Fruit fly (Drosophila melanogaster) whole organism, prepupa: ENCODE results near the gene spen.

Experiments used
- Blimp-1 ChIP-seq: fragments of 200-800 bp; sonication (Bioruptor generic); optimal IDR thresholded peaks from 3 replicates; lab custom pipeline; 2017; ENCODE audit warnings: missing biosample characterization, missing genetic modification characterization, mild to moderate bottlenecking, moderate library complexity, missing genetic modification reagents
- CG10631 ChIP-seq: fragments of 200-800 bp; sonication (Bioruptor generic); optimal IDR thresholded peaks from 2 replicates; lab custom pipeline; 2016; ENCODE audit warnings: missing biosample characterization, missing genetic modification characterization
- CG10669 ChIP-seq: fragments of 200-800 bp; sonication (Bioruptor generic); optimal IDR thresholded peaks from 3 replicates; lab custom pipeline; 2018; ENCODE audit warnings: missing biosample characterization, mild to moderate bottlenecking, missing genetic modification characterization, moderate library complexity
- CG11762 ChIP-seq: fragments of 200-800 bp; sonication (Bioruptor generic); optimal IDR thresholded peaks from 3 replicates; lab custom pipeline; 2016; ENCODE audit warnings: missing biosample characterization, missing genetic modification characterization; ENCODE audit not compliant: insufficient read depth
- CG11902 ChIP-seq: fragments of 200-800 bp; sonication (Bioruptor generic); optimal IDR thresholded peaks from 3 replicates; lab custom pipeline; 2016; ENCODE audit warnings: missing biosample characterization, missing genetic modification characterization
- CG15336 ChIP-seq: fragments of 200-800 bp; sonication (Bioruptor generic); IDR thresholded peaks from 2 replicates; pipeline ENCODE4 v1.3.6; 2022; ENCODE audit warnings: missing biosample characterization, missing genetic modification characterization
- CG16779 ChIP-seq: fragments of 200-800 bp; sonication (Bioruptor generic); optimal IDR thresholded peaks from 3 replicates; lab custom pipeline; 2017; ENCODE audit warnings: missing biosample characterization, mild to moderate bottlenecking, missing genetic modification characterization
- CG3032 ChIP-seq: fragments of 200-800 bp; optimal IDR thresholded peaks from 2 replicates; lab custom pipeline; 2019; ENCODE audit warnings: missing biosample characterization, mild to moderate bottlenecking, missing genetic modification characterization, moderate library complexity
- CG32006 ChIP-seq: fragments of 200-800 bp; sonication (Bioruptor generic); optimal IDR thresholded peaks from 3 replicates; lab custom pipeline; 2017; ENCODE audit warnings: missing biosample characterization, mild to moderate bottlenecking, missing genetic modification characterization
- CG3919 ChIP-seq: fragments of 200-800 bp; sonication (Bioruptor generic); optimal IDR thresholded peaks from 3 replicates; lab custom pipeline; 2016; ENCODE audit warnings: missing biosample characterization, missing genetic modification characterization
- CG4318 ChIP-seq: fragments of 200-800 bp; sonication (Bioruptor generic); optimal IDR thresholded peaks from 3 replicates; lab custom pipeline; 2017; ENCODE audit warnings: missing biosample characterization, mild to moderate bottlenecking, missing genetic modification characterization
- CG6276 ChIP-seq: fragments of 200-800 bp; sonication (Bioruptor generic); optimal IDR thresholded peaks from 2 replicates; lab custom pipeline; 2017; ENCODE audit warnings: missing biosample characterization, mild to moderate bottlenecking, missing genetic modification characterization
- CG6792 ChIP-seq: fragments of 200-800 bp; sonication (Bioruptor generic); optimal IDR thresholded peaks from 3 replicates; lab custom pipeline; 2016; ENCODE audit warnings: missing biosample characterization, missing genetic modification characterization
- CG6808 ChIP-seq: fragments of 200-800 bp; sonication (Bioruptor generic); optimal IDR thresholded peaks from 3 replicates; lab custom pipeline; 2017; ENCODE audit warnings: missing biosample characterization, missing genetic modification characterization, mild to moderate bottlenecking, moderate library complexity, missing genetic modification reagents
- CG6854 ChIP-seq: fragments of 200-800 bp; sonication (Bioruptor generic); optimal IDR thresholded peaks from 2 replicates; lab custom pipeline; 2017; ENCODE audit warnings: missing biosample characterization, mild to moderate bottlenecking, missing genetic modification characterization
- CG8119 ChIP-seq: fragments of 200-800 bp; sonication (Bioruptor generic); IDR thresholded peaks from 3 replicates; pipeline ENCODE4 v1.3.6; 2022; ENCODE audit warnings: missing biosample characterization, missing genetic modification characterization
- CG8319 ChIP-seq: fragments of 200-800 bp; sonication (Bioruptor generic); optimal IDR thresholded peaks from 3 replicates; lab custom pipeline; 2016; ENCODE audit warnings: missing biosample characterization, missing genetic modification characterization
- CG9139 ChIP-seq: fragments of 200-800 bp; sonication (Bioruptor generic); optimal IDR thresholded peaks from 3 replicates; lab custom pipeline; 2017; ENCODE audit warnings: missing biosample characterization, mild to moderate bottlenecking, missing genetic modification characterization
- Eip75B ChIP-seq: fragments of 200-800 bp; sonication (Bioruptor generic); optimal IDR thresholded peaks from 3 replicates; lab custom pipeline; 2016; ENCODE audit warnings: missing biosample characterization, missing genetic modification characterization
- Eip78C ChIP-seq: fragments of 200-800 bp; sonication (Bioruptor generic); peaks from one replicate; lab custom pipeline; 2016; ENCODE audit warnings: missing biosample characterization, missing genetic modification characterization
- Eip93F ChIP-seq: fragments of 200-800 bp; sonication (Bioruptor generic); optimal IDR thresholded peaks from 2 replicates; lab custom pipeline; 2016; ENCODE audit warnings: missing biosample characterization, mild to moderate bottlenecking, missing genetic modification characterization
- Ets21C ChIP-seq: fragments of 200-800 bp; sonication (Bioruptor generic); optimal IDR thresholded peaks from 3 replicates; lab custom pipeline; 2016; ENCODE audit warnings: missing biosample characterization, missing genetic modification characterization
- Hr39 ChIP-seq: fragments of 200-800 bp; sonication (Bioruptor generic); optimal IDR thresholded peaks from 2 replicates; lab custom pipeline; 2016; ENCODE audit warnings: missing biosample characterization, missing genetic modification characterization
- Lpt ChIP-seq: fragments of 200-800 bp; sonication (Bioruptor generic); optimal IDR thresholded peaks from 3 replicates; lab custom pipeline; 2016; ENCODE audit warnings: missing biosample characterization, missing genetic modification characterization
- Met ChIP-seq: fragments of 200-800 bp; sonication (Bioruptor generic); optimal IDR thresholded peaks from 3 replicates; lab custom pipeline; 2016; ENCODE audit warnings: missing biosample characterization, missing genetic modification characterization
- Smox ChIP-seq: fragments of 200-800 bp; sonication (Bioruptor generic); optimal IDR thresholded peaks from 3 replicates; lab custom pipeline; 2016; ENCODE audit warnings: missing biosample characterization, missing genetic modification characterization
- Sox102F ChIP-seq: fragments of 200-800 bp; sonication (Bioruptor generic); optimal IDR thresholded peaks from 2 replicates; lab custom pipeline; 2016; ENCODE audit warnings: missing biosample characterization, mild to moderate bottlenecking, missing genetic modification characterization
- Sox15 ChIP-seq: fragments of 200-800 bp; sonication (Bioruptor generic); optimal IDR thresholded peaks from 3 replicates; lab custom pipeline; 2016; ENCODE audit warnings: missing biosample characterization, missing genetic modification characterization
- achi ChIP-seq: fragments of 200-800 bp; sonication (Bioruptor generic); optimal IDR thresholded peaks from 3 replicates; lab custom pipeline; 2016; ENCODE audit warnings: missing biosample characterization, missing genetic modification characterization
- acj6 ChIP-seq: fragments of 200-800 bp; sonication (Bioruptor generic); optimal IDR thresholded peaks from 3 replicates; lab custom pipeline; 2016; ENCODE audit warnings: missing biosample characterization, missing genetic modification characterization
- cyc ChIP-seq: fragments of 200-800 bp; sonication (Bioruptor generic); optimal IDR thresholded peaks from 3 replicates; lab custom pipeline; 2016; ENCODE audit warnings: missing biosample characterization, missing genetic modification characterization
- dac ChIP-seq: fragments of 200-800 bp; sonication (Bioruptor generic); optimal IDR thresholded peaks from 2 replicates; lab custom pipeline; 2017; ENCODE audit warnings: missing biosample characterization, mild to moderate bottlenecking, missing genetic modification characterization
- dsx ChIP-seq: fragments of 200-800 bp; optimal IDR thresholded peaks from 3 replicates; lab custom pipeline; 2019; ENCODE audit warnings: missing biosample characterization, mild to moderate bottlenecking, missing genetic modification characterization, moderate library complexity; ENCODE audit not compliant: poor library complexity, severe bottlenecking
- eg ChIP-seq: fragments of 200-800 bp; sonication (Bioruptor generic); IDR thresholded peaks from 3 replicates; pipeline ENCODE4 v1.3.6; 2022; ENCODE audit warnings: missing biosample characterization, missing genetic modification characterization
- fd85E ChIP-seq: fragments of 200-800 bp; sonication (Bioruptor generic); optimal IDR thresholded peaks from 3 replicates; lab custom pipeline; 2016; ENCODE audit warnings: missing biosample characterization, missing genetic modification characterization
- fkh ChIP-seq: fragments of 200-800 bp; sonication (Bioruptor generic); optimal IDR thresholded peaks from 3 replicates; lab custom pipeline; 2017; ENCODE audit warnings: missing biosample characterization, mild to moderate bottlenecking, missing genetic modification characterization, moderate library complexity
- net ChIP-seq: fragments of 200-800 bp; sonication (Bioruptor generic); optimal IDR thresholded peaks from 3 replicates; lab custom pipeline; 2016; ENCODE audit warnings: missing biosample characterization, missing genetic modification characterization
- pdm3 ChIP-seq: fragments of 200-800 bp; sonication (Bioruptor generic); optimal IDR thresholded peaks from 3 replicates; lab custom pipeline; 2016; ENCODE audit warnings: missing biosample characterization, missing genetic modification characterization
- salr ChIP-seq, 2 experiments: fragments of 200-800 bp; sonication (Bioruptor generic); optimal IDR thresholded peaks; 3 replicates each; lab custom pipeline; 2016 to 2018; ENCODE audit warnings: missing biosample characterization in 2 of 2, missing genetic modification characterization in 2 of 2, mild to moderate bottlenecking in 1 of 2
- ss ChIP-seq, 2 experiments: fragments of 200-800 bp; sonication (Bioruptor generic); optimal IDR thresholded peaks; 2 replicates in 1 of 2; 3 replicates in 1 of 2; lab custom pipeline; 2017 to 2018; ENCODE audit warnings: mild to moderate bottlenecking in 2 of 2, missing biosample characterization in 2 of 2, missing genetic modification characterization in 2 of 2, moderate library complexity in 1 of 2
- svp ChIP-seq: fragments of 200-800 bp; sonication (Bioruptor generic); peaks from one replicate; lab custom pipeline; 2016; ENCODE audit warnings: missing biosample characterization, missing genetic modification characterization
- vri ChIP-seq: fragments of 200-800 bp; sonication (Bioruptor generic); optimal IDR thresholded peaks from 3 replicates; lab custom pipeline; 2016; ENCODE audit warnings: missing biosample characterization, mild to moderate bottlenecking, missing genetic modification characterization

Gene spen

DNA sequence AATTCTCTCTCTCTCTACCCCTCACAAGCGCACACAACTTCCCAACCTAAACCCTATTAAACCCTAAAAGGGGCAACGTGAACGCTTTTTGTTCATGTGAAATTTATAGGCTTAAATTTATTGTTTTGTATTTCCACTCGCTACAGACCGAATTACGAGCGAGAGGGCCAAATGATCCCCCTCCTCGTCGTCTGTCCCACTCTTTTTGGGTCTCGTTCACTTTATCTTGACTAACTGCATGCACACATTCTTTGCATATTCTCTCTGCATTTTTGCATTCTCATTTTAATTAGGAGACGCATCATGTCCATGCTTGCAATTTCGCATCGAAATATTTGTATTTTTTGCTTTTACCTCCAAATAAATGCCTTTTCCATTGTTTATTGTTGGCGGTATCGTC lies 62.3 kb downstream of the spen start:
- TF ChIP-seq CG11902 (GFP tag; lab: Kevin White, UChicago) (no peak), Eip93F (GFP tag; lab: Kevin White, UChicago) (no peak), dac (GFP tag; lab: Kevin White, UChicago) (no peak), CG6792 (GFP tag; lab: Kevin White, UChicago) (no peak), fd85E (no peak), acj6 (GFP tag; lab: Kevin White, UChicago) (no peak)

DNA sequence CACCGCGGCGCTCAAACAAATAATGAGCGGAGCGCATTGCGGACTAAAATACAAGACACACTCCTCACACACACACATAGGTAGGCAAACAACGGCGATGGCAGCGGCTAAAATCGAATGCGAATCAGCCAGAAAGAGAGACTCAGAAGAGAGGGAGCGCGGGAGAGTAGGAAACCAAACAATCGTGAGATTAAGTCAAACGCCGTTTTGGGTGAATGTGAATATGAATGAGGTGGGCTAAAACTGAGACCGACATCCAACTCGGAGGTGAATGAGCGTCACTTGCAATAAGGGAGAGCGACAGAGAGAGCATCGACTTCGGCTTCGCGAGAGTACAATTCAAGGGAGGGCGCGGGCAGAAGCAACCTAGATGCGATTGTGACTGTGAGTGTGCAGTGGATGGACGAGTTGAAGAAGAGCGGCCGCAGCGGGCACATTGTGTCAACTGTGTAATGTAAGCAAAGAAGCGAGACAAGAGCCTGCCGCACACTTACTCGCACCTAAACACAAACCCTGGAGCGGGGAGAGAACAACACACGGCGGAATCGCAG lies 63.2 kb downstream of the spen start:
- TF ChIP-seq svp (GFP tag; lab: Kevin White, UChicago): peak; percentile 92
- TF ChIP-seq Smox (GFP tag; lab: Kevin White, UChicago): no peak
- peak; percentile 75 for TF ChIP-seq Eip78C (GFP tag; lab: Kevin White, UChicago)
- peak; percentile 82 for TF ChIP-seq fkh (GFP tag; lab: Kevin White, UChicago)
- TF ChIP-seq Blimp-1 (GFP tag; lab: Kevin White, UChicago): peak; percentile 5
- peak; percentile 39; the same call in 1 of the 3 replicates for TF ChIP-seq eg (GFP tag; lab: Robert Waterston, UW)
- TF ChIP-seq CG6854 (GFP tag; lab: Kevin White, UChicago): peak; percentile 79
- TF ChIP-seq Eip75B (GFP tag; lab: Kevin White, UChicago): peak; percentile 32
- peak; percentile 38 for TF ChIP-seq CG3919 (GFP tag; lab: Kevin White, UChicago)
- TF ChIP-seq dsx: peak; percentile 52
- peak; percentile 64 for TF ChIP-seq Lpt (GFP tag; lab: Kevin White, UChicago)
- TF ChIP-seq Sox102F (GFP tag; lab: Kevin White, UChicago): peak; percentile 77
- no peak for TF ChIP-seq CG10631 (GFP tag; lab: Kevin White, UChicago)
- TF ChIP-seq CG9139 (GFP tag; lab: Kevin White, UChicago): peak; percentile 57
- no peak for TF ChIP-seq CG8319 (GFP tag; lab: Kevin White, UChicago)
- TF ChIP-seq CG6276 (GFP tag; lab: Kevin White, UChicago): peak; percentile 43
- TF ChIP-seq vri (GFP tag; lab: Kevin White, UChicago): no peak
- TF ChIP-seq ss (GFP tag; optimal IDR thresholded peaks at IDR 0.05; lab: Kevin White, UChicago): peak in 1 of 2 experiments; percentile 45
- peak; percentile 55; the same call in 1 of the 2 replicates for TF ChIP-seq CG15336 (GFP tag; lab: Robert Waterston, UW)
- TF ChIP-seq CG16779: peak; percentile 23
- TF ChIP-seq Sox15: no peak

DNA sequence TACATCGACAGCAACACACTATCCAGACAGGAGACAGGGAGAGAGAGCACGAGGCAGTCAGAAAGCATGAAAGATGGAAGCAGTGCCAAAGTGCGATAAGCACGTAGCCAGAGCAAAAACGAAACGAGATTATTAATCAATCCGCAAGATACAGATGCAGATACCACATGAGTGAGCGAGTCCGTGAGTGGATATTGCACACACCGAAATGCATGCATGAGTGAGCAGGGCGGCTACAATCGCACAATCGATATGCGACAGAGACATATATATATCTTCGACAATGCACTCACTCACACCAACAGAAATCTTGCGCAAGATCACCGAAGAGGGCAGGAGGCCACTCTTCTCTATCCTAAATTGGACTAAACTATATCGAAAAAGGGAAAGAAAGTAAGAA lies 64.0 kb downstream of the spen start:
- TF ChIP-seq Sox15 (no peak), dsx (no peak), CG15336 (GFP tag; lab: Robert Waterston, UW) (no peak), ss (GFP tag; optimal IDR thresholded peaks at IDR 0.05; lab: Kevin White, UChicago) (no peak), Eip78C (GFP tag; lab: Kevin White, UChicago) (peak; percentile 24), CG3919 (GFP tag; lab: Kevin White, UChicago) (no peak), CG32006 (no peak), CG3032 (tag; lab: Kevin White, UChicago) (no peak), CG6276 (GFP tag; lab: Kevin White, UChicago) (no peak), net (no peak), eg (GFP tag; lab: Robert Waterston, UW) (0 out of 3 replicates have a peak, but pooled peaks have one; percentile 14), CG11902 (GFP tag; lab: Kevin White, UChicago) (no peak), dac (GFP tag; lab: Kevin White, UChicago) (no peak), fd85E (no peak), Ets21C (GFP tag; lab: Kevin White, UChicago) (no peak), CG4318 (GFP tag; lab: Kevin White, UChicago) (no peak)

DNA sequence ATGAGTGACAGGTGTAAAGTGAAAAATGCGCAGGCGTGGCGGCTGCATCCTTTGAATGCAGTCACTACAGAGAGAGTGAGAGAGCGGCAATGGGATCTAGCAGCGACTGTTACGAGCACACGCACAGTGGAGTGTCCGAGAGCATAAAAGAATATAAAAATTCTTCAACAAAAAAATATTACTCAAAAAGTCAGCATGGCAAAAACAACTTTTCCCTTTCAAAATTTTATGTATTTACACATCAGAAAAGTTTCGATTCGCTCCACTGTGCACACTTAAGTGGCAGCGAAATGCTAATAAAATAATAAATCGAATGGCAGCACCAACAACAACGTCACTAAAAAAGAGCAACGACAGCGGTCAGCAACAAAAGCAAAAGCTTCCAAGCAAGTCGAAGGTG lies 64.5 kb downstream of the spen start:
- TF ChIP-seq ss (GFP tag; optimal IDR thresholded peaks at IDR 0.05; lab: Kevin White, UChicago) (peak; percentile 70 to 77), vri (GFP tag; lab: Kevin White, UChicago) (peak; percentile 90), CG6808 (GFP tag; lab: Kevin White, UChicago) (peak; percentile 90), CG8119 (GFP tag; lab: Robert Waterston, UW) (peak; percentile 96), Sox102F (GFP tag; lab: Kevin White, UChicago) (peak; percentile 90), achi (GFP tag; lab: Kevin White, UChicago) (peak; percentile 96), CG10631 (GFP tag; lab: Kevin White, UChicago) (peak; percentile 94), Eip78C (GFP tag; lab: Kevin White, UChicago) (peak; percentile 98), Met (GFP tag; lab: Kevin White, UChicago) (peak; percentile 93), salr (GFP tag; optimal IDR thresholded peaks at IDR 0.05; lab: Kevin White, UChicago) (peak; percentile 82 to 96), Eip93F (GFP tag; lab: Kevin White, UChicago) (peak; percentile 56), CG11762 (GFP tag; lab: Kevin White, UChicago) (peak; percentile 87), net (peak; percentile 96), Lpt (GFP tag; lab: Kevin White, UChicago) (peak; percentile 88), CG10669 (GFP tag; lab: Kevin White, UChicago) (peak; percentile 93), CG6792 (GFP tag; lab: Kevin White, UChicago) (peak; percentile 92), CG16779 (peak; percentile 89), Ets21C (GFP tag; lab: Kevin White, UChicago) (peak; percentile 86), Hr39 (GFP tag; lab: Kevin White, UChicago) (peak; percentile 92), pdm3 (GFP tag; lab: Kevin White, UChicago) (peak; percentile 95), CG11902 (GFP tag; lab: Kevin White, UChicago) (peak; percentile 86), cyc (GFP tag; lab: Kevin White, UChicago) (peak; percentile 89), CG3032 (tag; lab: Kevin White, UChicago) (peak; percentile 91)
